Worm (Caenorhabditis elegans) whole organism, L1 larva: ENCODE results near the gene haly-1.

ENCODE experiments used
- ceh-82 ChIP-seq, 3 experiments: fragments of 150-350 bp in 1 of 3; sonication (generic microtip) in 2 of 3; optimal IDR thresholded peaks; 2 replicates each; lab custom pipeline; 2014 to 2017; ENCODE audit warnings: missing biosample characterization in 3 of 3, missing genetic modification characterization in 3 of 3
- egl-27 ChIP-seq, 2 experiments: fragments of 150-350 bp in 1 of 2; sonication (generic microtip); optimal IDR thresholded peaks; 3 replicates each; lab custom pipeline; 2017 to 2018; ENCODE audit warnings: missing biosample characterization in 2 of 2, missing genetic modification characterization in 2 of 2, missing genetic modification reagents in 2 of 2
- fos-1 ChIP-seq: fragments of 150-350 bp; optimal IDR thresholded peaks from 2 replicates; lab custom pipeline; 2014; ENCODE audit warnings: missing biosample characterization, missing genetic modification characterization
- jun-1 ChIP-seq: fragments of 150-350 bp; optimal IDR thresholded peaks from 2 replicates; lab custom pipeline; 2014; ENCODE audit warnings: missing biosample characterization, missing genetic modification reagents, missing genetic modification characterization
- lin-15B ChIP-seq: fragments of 150-350 bp; sonication (generic microtip); optimal IDR thresholded peaks from 3 replicates; lab custom pipeline; 2014; ENCODE audit warnings: missing biosample characterization, missing genetic modification characterization
- mep-1 ChIP-seq: fragments of 150-350 bp; optimal IDR thresholded peaks from 2 replicates; lab custom pipeline; 2014; ENCODE audit warnings: missing biosample characterization, missing genetic modification characterization
- nhr-11 ChIP-seq: fragments of 150-350 bp; optimal IDR thresholded peaks from 2 replicates; lab custom pipeline; 2014; ENCODE audit warnings: missing biosample characterization, missing genetic modification characterization
- nhr-90 ChIP-seq: sonication (generic microtip); optimal IDR thresholded peaks from 2 replicates; lab custom pipeline; 2016; ENCODE audit warnings: mild to moderate bottlenecking, missing genetic modification characterization, missing compliant biosample characterization; ENCODE audit not compliant: poor library complexity
- pqm-1 ChIP-seq: sonication (generic microtip); optimal IDR thresholded peaks from 3 replicates; lab custom pipeline; 2017; ENCODE audit warnings: missing biosample characterization, missing genetic modification characterization
- rnt-1 ChIP-seq: sonication (generic microtip); optimal IDR thresholded peaks from 2 replicates; lab custom pipeline; 2016; ENCODE audit warnings: mild to moderate bottlenecking, missing genetic modification characterization, moderate library complexity, missing compliant biosample characterization
- sptf-1 ChIP-seq: fragments of 150-350 bp; optimal IDR thresholded peaks from 2 replicates; lab custom pipeline; 2014; ENCODE audit warnings: missing biosample characterization, missing genetic modification characterization
- unc-62 ChIP-seq: fragments of 150-350 bp; optimal IDR thresholded peaks from 2 replicates; lab custom pipeline; 2014; ENCODE audit warnings: missing biosample characterization, missing genetic modification reagents, missing genetic modification characterization
- ztf-11 ChIP-seq, 2 experiments: sonication (generic microtip); optimal IDR thresholded peaks; 2 replicates each; lab custom pipeline; 2016 to 2017; ENCODE audit warnings: missing genetic modification characterization in 2 of 2, missing biosample characterization in 1 of 2, missing compliant biosample characterization in 1 of 2

ce11 chrX:10883203-10883602, 13.2 kb downstream of the haly-1 start, which contains the start of gene T21E8.7:
- no peak for TF ChIP-seq pqm-1 (tag; lab: Kevin White, UChicago)
- TF ChIP-seq nhr-90: no peak
- TF ChIP-seq ztf-11 (tag; optimal IDR thresholded peaks at IDR 0.05; lab: Kevin White, UChicago): no peak
- TF ChIP-seq rnt-1 (tag; lab: Kevin White, UChicago): no peak
- TF ChIP-seq lin-15B (tag; lab: Kevin White, UChicago): no peak
- TF ChIP-seq egl-27 (tag; optimal IDR thresholded peaks at IDR 0.05; lab: Kevin White, UChicago): no peak
- no peak for TF ChIP-seq ceh-82 (tag; optimal IDR thresholded peaks at IDR 0.05; lab: Kevin White, UChicago)
- TF ChIP-seq jun-1 (tag; lab: Kevin White, UChicago): no peak
- TF ChIP-seq mep-1 (tag; lab: Kevin White, UChicago): no peak
- TF ChIP-seq fos-1 (tag; lab: Kevin White, UChicago): no peak
- no peak for TF ChIP-seq unc-62 (GFP tag; lab: Kevin White, UChicago)
- no peak for TF ChIP-seq nhr-11
- TF ChIP-seq sptf-1 (tag; lab: Kevin White, UChicago): no peak
